Fruit fly (Drosophila melanogaster) whole organism, embryonic: Measurements from ENCODE around the gene cnc.

Experiments
- Bdp1 ChIP-seq: fragments of 200-800 bp; sonication (Bioruptor generic); optimal IDR thresholded peaks from 3 replicates; lab custom pipeline; 2016; ENCODE audit warnings: missing biosample characterization, missing genetic modification characterization
- Blimp-1 ChIP-seq: fragments of 200-800 bp; sonication (Bioruptor generic); optimal IDR thresholded peaks from 3 replicates; lab custom pipeline; 2018; ENCODE audit warnings: missing biosample characterization, missing genetic modification characterization, mild to moderate bottlenecking, moderate library complexity, missing genetic modification reagents
- CG10654 ChIP-seq: fragments of 200-800 bp; sonication (Bioruptor generic); optimal IDR thresholded peaks from 2 replicates; lab custom pipeline; 2016; ENCODE audit warnings: missing biosample characterization, missing genetic modification characterization
- CG10959 ChIP-seq: fragments of 200-800 bp; sonication (Bioruptor generic); IDR thresholded peaks from 2 replicates; pipeline ENCODE4 v1.3.6; 2022; ENCODE audit warnings: missing biosample characterization, missing genetic modification characterization
- CG14441 ChIP-seq: fragments of 200-800 bp; sonication (Bioruptor generic); IDR thresholded peaks from 2 replicates; pipeline ENCODE4 v1.3.6; 2022; ENCODE audit warnings: missing biosample characterization, missing genetic modification characterization
- CG14965 ChIP-seq: fragments of 200-800 bp; sonication (Bioruptor generic); optimal IDR thresholded peaks from 2 replicates; lab custom pipeline; 2016; ENCODE audit warnings: missing biosample characterization, missing genetic modification characterization, borderline replicate concordance
- CG15514 ChIP-seq: fragments of 200-800 bp; sonication (Bioruptor generic); optimal IDR thresholded peaks from 3 replicates; lab custom pipeline; 2017; ENCODE audit warnings: missing biosample characterization, missing genetic modification characterization, mild to moderate bottlenecking, moderate library complexity, missing genetic modification reagents
- CG1603 ChIP-seq: fragments of 200-800 bp; sonication (Bioruptor generic); optimal IDR thresholded peaks from 2 replicates; lab custom pipeline; 2019; ENCODE audit warnings: missing biosample characterization, mild to moderate bottlenecking, missing genetic modification characterization, moderate library complexity
- CG17359 ChIP-seq: fragments of 200-800 bp; sonication (Bioruptor generic); optimal IDR thresholded peaks from 3 replicates; lab custom pipeline; 2018; ENCODE audit warnings: missing biosample characterization, mild to moderate bottlenecking, missing genetic modification characterization, moderate library complexity
- CG1832 ChIP-seq: fragments of 200-800 bp; sonication (Bioruptor generic); optimal IDR thresholded peaks from 2 replicates; lab custom pipeline; 2017; ENCODE audit warnings: missing biosample characterization, mild to moderate bottlenecking, missing genetic modification characterization, inconsistent platforms
- CG2678 ChIP-seq: fragments of 200-800 bp; sonication (Bioruptor generic); optimal IDR thresholded peaks from 3 replicates; lab custom pipeline; 2019; ENCODE audit warnings: missing biosample characterization, mild to moderate bottlenecking, missing genetic modification characterization, moderate library complexity
- CG32767 ChIP-seq: fragments of 200-800 bp; sonication (Bioruptor generic); IDR thresholded peaks from 2 replicates; pipeline ENCODE4 v1.3.6; 2022; ENCODE audit warnings: missing biosample characterization, missing genetic modification characterization
- CG34376 ChIP-seq: fragments of 200-800 bp; sonication (Bioruptor generic); optimal IDR thresholded peaks from 2 replicates; lab custom pipeline; 2018; ENCODE audit warnings: missing biosample characterization, mild to moderate bottlenecking, missing genetic modification characterization
- CG5180 ChIP-seq: fragments of 200-800 bp; sonication (Bioruptor generic); optimal IDR thresholded peaks from 3 replicates; lab custom pipeline; 2017; ENCODE audit warnings: missing biosample characterization, missing genetic modification characterization, mild to moderate bottlenecking, moderate library complexity, missing genetic modification reagents
- CG6654 ChIP-seq: fragments of 200-800 bp; sonication (Bioruptor generic); optimal IDR thresholded peaks from 2 replicates; lab custom pipeline; 2017; ENCODE audit warnings: missing biosample characterization, mild to moderate bottlenecking, missing genetic modification characterization
- CG6689 ChIP-seq: fragments of 200-800 bp; sonication (Bioruptor generic); IDR thresholded peaks from 2 replicates; pipeline ENCODE4 v1.3.6; 2022; ENCODE audit warnings: missing biosample characterization, missing genetic modification characterization
- CG6854 ChIP-seq: fragments of 200-800 bp; sonication (Bioruptor generic); optimal IDR thresholded peaks from 3 replicates; lab custom pipeline; 2017; ENCODE audit warnings: missing biosample characterization, mild to moderate bottlenecking, missing genetic modification characterization
- Chrac-16 ChIP-seq: fragments of 200-800 bp; sonication (Bioruptor generic); optimal IDR thresholded peaks from 3 replicates; lab custom pipeline; 2016; ENCODE audit warnings: missing biosample characterization, missing genetic modification characterization
- CoRest ChIP-seq: fragments of 200-800 bp; sonication (Bioruptor generic); optimal IDR thresholded peaks from 3 replicates; lab custom pipeline; 2018; ENCODE audit warnings: missing biosample characterization, mild to moderate bottlenecking, missing genetic modification characterization, moderate library complexity
- Dek ChIP-seq: fragments of 200-800 bp; sonication (Bioruptor generic); optimal IDR thresholded peaks from 3 replicates; lab custom pipeline; 2019; ENCODE audit warnings: missing biosample characterization, mild to moderate bottlenecking, missing genetic modification characterization, moderate library complexity
- Dref ChIP-seq: fragments of 200-800 bp; sonication (Bioruptor generic); IDR thresholded peaks from 2 replicates; pipeline ENCODE4 v1.3.6; 2022; ENCODE audit warnings: missing biosample characterization, missing genetic modification characterization
- Elba2 ChIP-seq: fragments of 200-800 bp; sonication (Bioruptor generic); optimal IDR thresholded peaks from 3 replicates; lab custom pipeline; 2016; ENCODE audit warnings: missing biosample characterization, missing genetic modification characterization
- Gug ChIP-seq: fragments of 200-800 bp; sonication (Bioruptor generic); IDR thresholded peaks from 4 replicates; pipeline ENCODE4 v1.3.6; 2022; ENCODE audit warnings: missing biosample characterization, missing genetic modification characterization
- HHEX ChIP-seq: fragments of 200-800 bp; sonication (Bioruptor generic); optimal IDR thresholded peaks from 3 replicates; lab custom pipeline; 2017; ENCODE audit warnings: missing biosample characterization, mild to moderate bottlenecking, missing genetic modification characterization, missing genetic modification reagents
- HLH54F ChIP-seq: fragments of 200-800 bp; sonication (Bioruptor generic); optimal IDR thresholded peaks from 3 replicates; lab custom pipeline; 2016; ENCODE audit warnings: missing biosample characterization, missing genetic modification characterization
- Hr78 ChIP-seq, 2 experiments: fragments of 200-800 bp in 1 of 2; fragments of >200 bp in 1 of 2; sonication (Bioruptor generic) in 1 of 2; optimal IDR thresholded peaks; 2 replicates each; lab custom pipeline; 2017 to 2019; ENCODE audit warnings: missing biosample characterization in 2 of 2, missing genetic modification characterization in 2 of 2, mild to moderate bottlenecking in 1 of 2, moderate library complexity in 1 of 2
- Myb ChIP-seq: fragments of 200-800 bp; sonication (Bioruptor generic); optimal IDR thresholded peaks from 2 replicates; lab custom pipeline; 2016; ENCODE audit warnings: missing biosample characterization, missing genetic modification characterization
- NFAT ChIP-seq: fragments of 200-800 bp; sonication (Bioruptor generic); IDR thresholded peaks from 2 replicates; pipeline ENCODE4 v1.3.6; 2022; ENCODE audit warnings: missing biosample characterization, missing genetic modification characterization
- NK7.1 ChIP-seq: fragments of 200-800 bp; sonication (Bioruptor generic); optimal IDR thresholded peaks from 3 replicates; lab custom pipeline; 2016; ENCODE audit warnings: missing biosample characterization, missing genetic modification characterization
- Neu2 ChIP-seq: fragments of 200-800 bp; sonication (Bioruptor generic); optimal IDR thresholded peaks from 3 replicates; lab custom pipeline; 2016; ENCODE audit warnings: missing biosample characterization, missing genetic modification characterization, borderline replicate concordance
- Nf-YC ChIP-seq: fragments of 200-800 bp; optimal IDR thresholded peaks from 3 replicates; lab custom pipeline; 2019; ENCODE audit warnings: missing biosample characterization, mild to moderate bottlenecking, missing genetic modification characterization, moderate library complexity
- Opbp ChIP-seq: fragments of 200-800 bp; sonication (Bioruptor generic); IDR thresholded peaks from 3 replicates; pipeline ENCODE4 v1.3.6; 2022; ENCODE audit warnings: missing biosample characterization, missing genetic modification characterization; ENCODE audit not compliant: partially characterized antibody
- Rfx ChIP-seq: fragments of 200-800 bp; sonication (Bioruptor generic); IDR thresholded peaks from 2 replicates; pipeline ENCODE4 v1.3.6; 2022; ENCODE audit warnings: missing biosample characterization, missing genetic modification characterization
- Six4 ChIP-seq: fragments of 200-800 bp; sonication (Bioruptor generic); optimal IDR thresholded peaks from 2 replicates; lab custom pipeline; 2016; ENCODE audit warnings: missing biosample characterization, missing genetic modification characterization
- Xrp1 ChIP-seq: fragments of 200-800 bp; sonication (Bioruptor generic); IDR thresholded peaks from 2 replicates; pipeline ENCODE4 v1.3.6; 2022; ENCODE audit warnings: missing biosample characterization, missing genetic modification characterization
- br ChIP-seq: fragments of >200 bp; optimal IDR thresholded peaks from 2 replicates; lab custom pipeline; 2017
- cas ChIP-seq: fragments of 200-800 bp; sonication (Bioruptor generic); IDR thresholded peaks from 2 replicates; pipeline ENCODE4 v1.3.6; 2022; ENCODE audit warnings: missing biosample characterization, missing genetic modification characterization
- cg ChIP-seq: fragments of 200-800 bp; sonication (Bioruptor generic); optimal IDR thresholded peaks from 3 replicates; lab custom pipeline; 2019; ENCODE audit warnings: missing biosample characterization, mild to moderate bottlenecking, missing genetic modification characterization, moderate library complexity
- danr ChIP-seq: fragments of 200-800 bp; sonication (Bioruptor generic); IDR thresholded peaks from 2 replicates; pipeline ENCODE4 v1.3.6; 2022; ENCODE audit warnings: missing biosample characterization, missing genetic modification characterization
- eve ChIP-seq, 2 experiments: fragments of >200 bp; optimal IDR thresholded peaks; 2 replicates each; lab custom pipeline; 2017; ENCODE audit warnings: missing biosample characterization in 2 of 2, missing genetic modification characterization in 2 of 2
- ftz-f1 ChIP-seq: fragments of 200-800 bp; sonication (Bioruptor generic); optimal IDR thresholded peaks from 2 replicates; lab custom pipeline; 2016; ENCODE audit warnings: missing biosample characterization, missing genetic modification characterization
- kay ChIP-seq: fragments of 200-800 bp; sonication (Bioruptor generic); optimal IDR thresholded peaks from 2 replicates; lab custom pipeline; 2016; ENCODE audit warnings: missing biosample characterization, missing genetic modification characterization
- p53 ChIP-seq: fragments of 200-800 bp; sonication (Bioruptor generic); optimal IDR thresholded peaks from 2 replicates; lab custom pipeline; 2016; ENCODE audit warnings: missing biosample characterization, missing genetic modification characterization
- row ChIP-seq: fragments of 200-800 bp; sonication (Bioruptor generic); IDR thresholded peaks from 3 replicates; pipeline ENCODE4 v1.3.6; 2022; ENCODE audit warnings: missing biosample characterization, missing genetic modification characterization
- sens-2 ChIP-seq: fragments of 200-800 bp; sonication (Bioruptor generic); IDR thresholded peaks from 2 replicates; pipeline ENCODE4 v1.3.6; 2022; ENCODE audit warnings: missing biosample characterization, missing genetic modification characterization
- sima ChIP-seq: fragments of 200-800 bp; sonication (Bioruptor generic); optimal IDR thresholded peaks from 2 replicates; lab custom pipeline; 2016; ENCODE audit warnings: missing biosample characterization, missing genetic modification characterization
- sr ChIP-seq: fragments of 200-800 bp; sonication (Bioruptor generic); IDR thresholded peaks from 3 replicates; pipeline ENCODE4 v1.3.6; 2022; ENCODE audit warnings: missing biosample characterization, missing genetic modification characterization
- vvl ChIP-seq: fragments of 200-800 bp; sonication (Bioruptor generic); IDR thresholded peaks from 2 replicates; pipeline ENCODE4 v1.3.6; 2022; ENCODE audit warnings: missing biosample characterization, missing genetic modification characterization
- wdn ChIP-seq: fragments of 200-800 bp; sonication (Bioruptor generic); IDR thresholded peaks from 2 replicates; pipeline ENCODE4 v1.3.6; 2022; ENCODE audit warnings: missing biosample characterization, missing genetic modification characterization
- zf30C ChIP-seq: fragments of 200-800 bp; sonication (Bioruptor generic); optimal IDR thresholded peaks from 3 replicates; lab custom pipeline; 2018; ENCODE audit warnings: missing biosample characterization, mild to moderate bottlenecking, missing genetic modification characterization
- zfh1 ChIP-seq: fragments of 200-800 bp; sonication (Bioruptor generic); IDR thresholded peaks from 3 replicates; pipeline ENCODE4 v1.3.6; 2022; ENCODE audit warnings: missing biosample characterization, missing genetic modification characterization

cnc gene

dm6 chr3R:23191108-23191771 is 35.3 kb downstream of the cnc start (continued):
- TF ChIP-seq Nf-YC (tag; lab: Kevin White, UChicago) (peak; percentile 11), sima (no peak), CG6654 (GFP tag; lab: Kevin White, UChicago) (no peak), danr (no peak), Chrac-16 (peak; percentile 9), CG10959 (no peak), Gug (GFP tag; lab: Robert Waterston, UW) (no peak), cg (GFP tag; lab: Kevin White, UChicago) (no peak), ftz-f1 (GFP tag; lab: Kevin White, UChicago) (no peak), CG34376 (GFP tag; lab: Kevin White, UChicago) (peak; percentile 86), Hr78 (GFP tag; optimal IDR thresholded peaks at IDR 0.05; lab: Kevin White, UChicago) (no peak), CG5180 (GFP tag; lab: Kevin White, UChicago) (peak; percentile 34), row (GFP tag; lab: Robert Waterston, UW) (peak; percentile 64; the same call in 2 of the 3 replicates), CG14441 (no peak), zf30C (GFP tag; lab: Kevin White, UChicago) (peak; percentile 76), cas (GFP tag; lab: Robert Waterston, UW) (no peak), Dek (tag; lab: Kevin White, UChicago) (peak; percentile 13), wdn (GFP tag; lab: Robert Waterston, UW) (peak; percentile 47), HLH54F (GFP tag; lab: Kevin White, UChicago) (peak; percentile 21), br (lab: Kevin White, UChicago) (no peak), vvl (GFP tag; lab: Robert Waterston, UW) (0 out of 2 replicates have a peak, but pooled peaks have one; percentile 30), NK7.1 (GFP tag; lab: Kevin White, UChicago) (no peak), eve (GFP tag; optimal IDR thresholded peaks at IDR 0.05; lab: Kevin White, UChicago) (no peak), CG14965 (no peak), CG6854 (GFP tag; lab: Kevin White, UChicago) (no peak), Blimp-1 (GFP tag; lab: Kevin White, UChicago) (peak; percentile 9), CG2678 (tag; lab: Kevin White, UChicago) (no peak), Xrp1 (GFP tag; lab: Robert Waterston, UW) (peak; percentile 31; the same call in 1 of the 2 replicates), CoRest (tag; lab: Kevin White, UChicago) (peak; percentile 3), Elba2 (GFP tag; lab: Kevin White, UChicago) (no peak), kay (GFP tag; lab: Kevin White, UChicago) (no peak), CG10654 (no peak), Six4 (GFP tag; lab: Kevin White, UChicago) (no peak), CG15514 (GFP tag; lab: Kevin White, UChicago) (no peak), sr (GFP tag; lab: Robert Waterston, UW) (no peak), CG17359 (tag; lab: Kevin White, UChicago) (peak; percentile 2), Opbp (GFP tag; lab: Robert Waterston, UW) (no peak), Bdp1 (GFP tag; lab: Kevin White, UChicago) (no peak), CG6689 (GFP tag; lab: Robert Waterston, UW) (no peak), CG1603 (tag; lab: Kevin White, UChicago) (peak; percentile 34), Dref (GFP tag; lab: Robert Waterston, UW) (no peak), zfh1 (GFP tag; lab: Robert Waterston, UW) (no peak), CG32767 (no peak), HHEX (GFP tag; lab: Kevin White, UChicago) (peak; percentile 2), sens-2 (GFP tag; lab: Robert Waterston, UW) (no peak), Myb (GFP tag; lab: Kevin White, UChicago) (no peak), p53 (no peak), CG1832 (no peak), Neu2 (no peak), Rfx (GFP tag; lab: Robert Waterston, UW) (peak; percentile 71), NFAT (GFP tag; lab: Robert Waterston, UW) (peak; percentile 67)
